Worm (Caenorhabditis elegans) whole organism, L1 larva: Measurements from ENCODE around the gene ZK792.1.

Source experiments
- C34B4.2 ChIP-seq: sonication (generic microtip); optimal IDR thresholded peaks from 2 replicates; lab custom pipeline; 2017; ENCODE audit warnings: mild to moderate bottlenecking, missing genetic modification characterization, missing compliant biosample characterization
- dpl-1 ChIP-seq, 3 experiments: fragments of 150-350 bp in 2 of 3; sonication (generic microtip) in 1 of 3; optimal IDR thresholded peaks; 2 replicates each; lab custom pipeline; 2014 to 2017; ENCODE audit warnings: missing biosample characterization in 3 of 3, missing genetic modification characterization in 3 of 3, missing genetic modification reagents in 3 of 3
- elt-3 ChIP-seq, 6 experiments: fragments of 150-350 bp in 1 of 6; sonication (generic microtip); optimal IDR thresholded peaks; 2 replicates each; lab custom pipeline; 2017 to 2018; ENCODE audit warnings: missing biosample characterization in 6 of 6, missing genetic modification characterization in 6 of 6, inconsistent platforms in 1 of 6
- snpc-4 ChIP-seq: fragments of 150-350 bp; optimal IDR thresholded peaks from 2 replicates; lab custom pipeline; 2014; ENCODE audit warnings: missing biosample characterization, missing genetic modification characterization
- sup-37 ChIP-seq: fragments of 200-800 bp; sonication (Bioruptor generic); optimal IDR thresholded peaks from 2 replicates; lab custom pipeline; 2018; ENCODE audit warnings: mild to moderate bottlenecking, missing genetic modification characterization, missing compliant biosample characterization

- TF ChIP-seq C34B4.2 (no peak), dpl-1 (GFP tag; optimal IDR thresholded peaks at IDR 0.05; lab: Kevin White, UChicago) (no peak), sup-37 (GFP tag; lab: Kevin White, UChicago) (no peak), elt-3 (tag; optimal IDR thresholded peaks at IDR 0.05; lab: Kevin White, UChicago) (no peak), snpc-4 (tag; lab: Kevin White, UChicago) (no peak)
Measured at ce11 chrIV:11691524-11691923, 31.9 kb downstream of the ZK792.1 start.
